Worm (Caenorhabditis elegans): Measurements from ENCODE around the gene pals-34.

Gene pals-34

DNA sequence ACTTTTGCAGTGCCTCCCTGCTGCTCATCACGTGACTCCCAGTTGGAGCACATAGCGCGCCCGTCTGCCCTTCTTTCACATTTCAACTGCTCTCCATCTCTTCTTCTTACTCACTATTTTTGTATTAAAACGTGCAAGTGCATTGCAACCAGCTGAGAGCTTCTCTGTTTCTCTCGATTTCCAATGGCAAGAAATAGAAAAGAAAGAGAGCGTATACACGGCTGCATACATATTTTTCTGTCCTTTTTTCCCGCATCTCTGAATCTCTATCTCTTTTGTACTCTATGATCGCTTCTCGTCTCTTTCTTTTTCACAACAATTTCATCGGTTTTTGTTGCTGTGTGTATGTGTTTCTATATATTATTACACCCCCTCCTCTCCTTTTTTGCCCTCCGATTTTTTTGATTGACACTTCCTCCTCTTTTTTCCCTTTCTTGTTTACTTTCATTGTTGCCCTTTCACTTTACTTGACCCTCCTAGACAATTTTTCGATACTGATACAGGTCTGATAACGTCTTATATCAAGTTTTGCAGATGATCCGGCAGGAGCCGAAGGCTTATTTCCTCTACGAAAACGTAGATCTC is 44.7 kb upstream of the pals-34 start, which contains the start of gene Y97E10AR.1 (continued):
- TF ChIP-seq sdc-2 (tag; optimal IDR thresholded peaks at IDR 0.05) (peak; percentile 29), sox-2 (GFP tag; IDR thresholded peaks at IDR 0.05) (no peak), sox-4 (tag; optimal IDR thresholded peaks at IDR 0.05) (no peak), ceh-19 (GFP tag; optimal IDR thresholded peaks at IDR 0.05) (peak; percentile 78), ceh-22 (tag; optimal IDR thresholded peaks at IDR 0.05) (no peak), ztf-16 (tag; optimal IDR thresholded peaks at IDR 0.05) (no peak), pqm-1 (tag; optimal IDR thresholded peaks at IDR 0.05) (peak; percentile 12), eyg-1 (tag; optimal IDR thresholded peaks at IDR 0.05) (no peak), F13H6.1 (tag; optimal IDR thresholded peaks at IDR 0.05) (peak; percentile 68), unc-3 (GFP tag; conservative IDR thresholded peaks at IDR 0.05) (no peak), unc-3 (tag; optimal IDR thresholded peaks at IDR 0.05) (peak; percentile 47), ttx-3 (tag; optimal IDR thresholded peaks at IDR 0.05) (no peak), mec-3 (tag; optimal IDR thresholded peaks at IDR 0.05; ENCODE audit: borderline replicate concordance) (no peak), tbx-2 (tag; optimal IDR thresholded peaks at IDR 0.05) (peak; percentile 74), fkh-10 (GFP tag; optimal IDR thresholded peaks at IDR 0.05) (no peak), ahr-1 (tag; optimal IDR thresholded peaks at IDR 0.05) (no peak), ceh-30 (tag; optimal IDR thresholded peaks at IDR 0.05) (peak; percentile 50), pag-3 (tag; optimal IDR thresholded peaks at IDR 0.05; ENCODE audit: borderline replicate concordance) (peak; percentile 3), tbx-7 (tag; optimal IDR thresholded peaks at IDR 0.05) (no peak), pros-1 (tag; optimal IDR thresholded peaks at IDR 0.05) (peak; percentile 68), elt-2 (tag; optimal IDR thresholded peaks at IDR 0.05) (peak; percentile 40), npax-4 (tag; optimal IDR thresholded peaks at IDR 0.05) (no peak)

DNA sequence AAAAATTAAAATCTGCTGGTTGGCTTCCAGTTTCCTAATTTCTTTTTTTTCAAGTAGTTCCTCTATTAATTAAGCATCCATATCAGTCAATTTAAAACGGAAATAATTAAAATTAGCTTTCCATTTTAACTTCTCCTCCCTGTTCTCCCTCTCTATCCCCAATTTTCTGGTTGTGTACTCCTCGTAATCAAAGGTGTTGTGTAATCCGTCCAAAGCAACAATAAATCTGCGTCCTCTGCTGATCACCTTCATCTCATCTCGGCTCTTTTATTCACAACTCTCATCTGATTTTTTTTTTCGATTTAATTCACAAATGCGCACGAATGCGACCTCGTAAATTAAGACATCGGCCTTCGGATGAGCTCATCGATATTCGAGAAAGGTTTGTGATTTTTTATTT is 39.6 kb upstream of the pals-34 start, which contains the start of gene Y97E10AR.2:
TSS of gene Y97E10AR.2 (plus strand) at position 301 of the 400 bp plus-strand sequence.
- no peak for TF ChIP-seq ceh-22 (tag; optimal IDR thresholded peaks at IDR 0.05)
- TF ChIP-seq ahr-1 (tag; optimal IDR thresholded peaks at IDR 0.05) = no peak
- no peak for TF ChIP-seq rnt-1 (tag; optimal IDR thresholded peaks at IDR 0.05)
- TF ChIP-seq ceh-18 (tag; optimal IDR thresholded peaks at IDR 0.05) = no peak
- TF ChIP-seq dve-1 (tag; optimal IDR thresholded peaks at IDR 0.05) = no peak
- no peak for TF ChIP-seq T23F11.4 (GFP tag; optimal IDR thresholded peaks at IDR 0.05)
- TF ChIP-seq unc-55 (GFP tag; optimal IDR thresholded peaks at IDR 0.05) = no peak
- TF ChIP-seq ceh-14 (tag; optimal IDR thresholded peaks at IDR 0.05) = no peak
- no peak for TF ChIP-seq unc-3 (GFP tag; conservative IDR thresholded peaks at IDR 0.05)
- no peak for TF ChIP-seq unc-3 (tag; optimal IDR thresholded peaks at IDR 0.05)
- no peak for TF ChIP-seq syd-9 (tag; optimal IDR thresholded peaks at IDR 0.05)
- no peak for TF ChIP-seq ets-4 (tag; optimal IDR thresholded peaks at IDR 0.05)
- no peak for TF ChIP-seq gmeb-2 (tag; optimal IDR thresholded peaks at IDR 0.05)
- TF ChIP-seq elt-4 (tag; optimal IDR thresholded peaks at IDR 0.05) = no peak
- TF ChIP-seq ceh-9 (tag; optimal IDR thresholded peaks at IDR 0.05) = no peak
- no peak for TF ChIP-seq zip-5 (tag; optimal IDR thresholded peaks at IDR 0.05)
- TF ChIP-seq hlh-8 (tag; optimal IDR thresholded peaks at IDR 0.05) = no peak
- TF ChIP-seq pha-2 (tag; optimal IDR thresholded peaks at IDR 0.05) = no peak
- TF ChIP-seq che-1 (tag; optimal IDR thresholded peaks at IDR 0.05) = no peak
- no peak for TF ChIP-seq pag-3 (tag; optimal IDR thresholded peaks at IDR 0.05; ENCODE audit: borderline replicate concordance)

DNA sequence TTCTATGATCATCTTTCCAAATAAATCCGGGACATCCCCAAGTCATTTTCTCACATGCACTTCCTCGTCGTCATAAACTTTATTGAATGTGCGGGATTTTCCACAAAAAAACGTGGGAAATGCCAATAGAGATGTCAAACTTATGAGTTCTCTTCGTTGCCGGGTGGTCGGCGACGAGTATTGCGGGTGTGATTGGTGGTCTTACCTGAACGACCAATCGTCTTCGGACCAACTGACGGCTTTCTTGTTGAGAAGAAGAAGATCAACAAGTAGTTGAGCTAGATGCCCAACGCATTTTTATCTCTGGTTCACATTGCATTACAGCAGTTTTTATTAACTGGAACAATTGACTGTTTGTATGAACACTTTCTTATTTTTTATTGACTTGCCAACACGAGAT is 38.9 kb upstream of the pals-34 start:
- TF ChIP-seq ceh-14 (tag; optimal IDR thresholded peaks at IDR 0.05) (no peak), fkh-10 (GFP tag; optimal IDR thresholded peaks at IDR 0.05) (no peak), gmeb-2 (tag; optimal IDR thresholded peaks at IDR 0.05) (no peak), dmd-4 (tag; optimal IDR thresholded peaks at IDR 0.05; ENCODE audit: borderline replicate concordance) (no peak), nhr-232 (tag; optimal IDR thresholded peaks at IDR 0.05) (no peak), dve-1 (tag; optimal IDR thresholded peaks at IDR 0.05) (no peak), ceh-24 (tag; optimal IDR thresholded peaks at IDR 0.05) (no peak), rnt-1 (tag; optimal IDR thresholded peaks at IDR 0.05) (no peak), ama-1 (optimal IDR thresholded peaks at IDR 0.05) (no peak), C38D4.7 (GFP tag; optimal IDR thresholded peaks at IDR 0.05) (no peak), che-1 (tag; optimal IDR thresholded peaks at IDR 0.05) (no peak), ceh-30 (tag; optimal IDR thresholded peaks at IDR 0.05) (no peak), tbx-2 (tag; optimal IDR thresholded peaks at IDR 0.05) (no peak), eyg-1 (tag; optimal IDR thresholded peaks at IDR 0.05) (no peak), unc-86 (tag; optimal IDR thresholded peaks at IDR 0.05) (no peak), fax-1 (tag; optimal IDR thresholded peaks at IDR 0.05) (no peak)
